Fruit fly (Drosophila melanogaster) whole organism, larva: ENCODE data around the gene TrxT.
A peak's percentile ranks its signal among the peaks of the same experiment; 100 is the strongest.

ENCODE experiments used
- noc ChIP-seq: fragments of 200-800 bp; sonication (Bioruptor generic); optimal IDR thresholded peaks from 3 replicates; lab custom pipeline; 2019; ENCODE audit warnings: missing biosample characterization, mild to moderate bottlenecking, missing genetic modification characterization, moderate library complexity

Gene TrxT

dm6 chrX:5311838-5312339 lies at the start of gene TrxT, which contains the start of gene dhd:
TSS of gene TrxT (minus strand) at chrX:5311888.
TSS of gene dhd (plus strand) at chrX:5312171.
- TF ChIP-seq noc (tag; lab: Kevin White, UChicago), result no peak

DNA sequence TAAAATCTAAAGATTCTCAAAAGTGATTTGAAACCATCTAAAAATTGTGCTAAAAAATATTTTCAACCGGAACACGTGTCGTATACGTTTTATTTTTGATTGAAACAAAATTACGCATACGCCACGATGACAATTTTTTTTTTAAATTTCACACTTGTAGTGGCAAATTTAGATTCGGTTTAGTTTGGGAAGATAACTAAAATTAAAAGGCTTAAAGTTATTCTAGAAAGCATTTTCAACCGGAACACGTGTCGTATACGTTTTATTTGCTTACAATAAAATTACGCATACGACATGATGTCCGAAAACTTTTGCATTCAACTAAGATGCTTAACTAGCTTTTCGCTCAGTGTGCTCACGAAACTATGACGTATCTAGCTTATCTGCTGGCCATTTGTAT lies 47.1 kb upstream of the TrxT start:
- TF ChIP-seq noc (tag; lab: Kevin White, UChicago), result no peak

DNA sequence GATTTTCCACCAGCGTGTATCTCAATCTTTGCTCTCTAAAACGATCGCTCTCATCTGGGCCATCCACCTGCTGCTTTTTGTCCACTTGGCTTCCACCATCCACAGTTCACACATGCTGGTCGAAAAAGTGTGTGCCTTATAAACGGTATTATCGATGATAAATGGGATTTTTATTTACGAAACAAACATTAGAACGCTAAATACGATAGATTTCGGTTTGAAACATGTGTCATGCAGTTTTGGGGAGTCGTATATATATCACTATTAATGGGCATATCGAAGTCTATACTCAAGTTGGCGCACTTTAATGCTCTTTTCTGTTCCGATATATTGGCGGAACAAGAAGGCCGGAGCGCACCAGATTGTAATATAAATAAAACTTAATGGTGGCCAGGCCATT lies 45.3 kb upstream of the TrxT start:
- TF ChIP-seq noc (tag; lab: Kevin White, UChicago), result no peak

DNA sequence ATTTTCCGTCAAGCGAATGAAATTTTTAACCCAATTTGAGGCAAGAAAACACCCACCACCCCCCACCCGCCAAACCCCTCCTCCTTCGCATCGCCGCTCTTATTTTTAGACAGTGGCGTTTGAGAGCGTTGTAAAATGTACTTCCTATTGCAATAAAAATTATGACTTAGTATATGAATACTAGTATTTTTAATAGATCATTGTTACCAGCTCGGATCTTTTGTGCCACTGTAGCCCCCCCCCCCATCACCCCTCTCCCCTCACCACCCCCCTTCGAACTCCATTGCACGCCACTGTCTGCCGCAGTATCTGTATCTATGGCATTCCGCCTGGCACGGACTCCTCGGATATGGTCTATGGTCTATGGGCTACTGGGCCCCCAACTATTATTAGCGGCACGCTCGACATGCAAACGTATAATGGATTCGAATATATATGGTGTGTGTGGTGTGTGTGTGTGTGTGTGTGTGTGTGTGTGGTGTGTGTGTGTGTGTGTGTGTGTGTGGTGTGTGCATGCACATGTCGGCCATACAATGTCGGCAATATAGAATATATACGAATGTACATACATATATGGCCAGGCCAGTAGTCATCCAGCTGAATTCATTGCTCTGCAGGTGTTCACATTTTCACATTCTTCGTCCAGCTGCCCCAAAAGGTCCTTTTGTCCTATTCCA lies 38.3 kb upstream of the TrxT start:
- no peak for TF ChIP-seq noc (tag; lab: Kevin White, UChicago)

- TF ChIP-seq noc (tag; lab: Kevin White, UChicago), result no peak
These were observed 28.3 kb upstream of the TrxT start, which contains the start of gene SK for dm6 chrX:5339970-5340369. TSS of gene SK (plus strand) at chrX:5340236.

DNA sequence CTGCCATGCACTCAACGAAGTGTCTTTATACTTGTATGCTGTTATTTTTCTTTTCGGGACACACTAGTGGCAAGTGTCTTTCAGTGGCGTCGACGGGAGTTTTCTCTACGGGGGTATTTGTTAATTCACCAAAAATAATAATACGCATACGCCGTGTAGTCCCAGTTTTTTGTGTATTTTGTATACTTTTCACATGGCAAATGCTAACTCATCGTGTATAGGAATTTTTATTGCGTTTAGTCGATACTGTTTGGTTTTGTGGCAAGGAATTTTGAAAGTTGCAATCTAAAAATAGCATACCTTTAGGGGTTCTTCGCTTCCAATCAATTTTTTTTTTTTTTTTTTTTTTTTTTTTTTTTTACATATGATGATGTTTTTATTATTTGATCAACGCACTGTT lies 26.7 kb upstream of the TrxT start:
- no peak for TF ChIP-seq noc (tag; lab: Kevin White, UChicago)

dm6 chrX:5337316-5337715 lies 25.6 kb upstream of the TrxT start:
- TF ChIP-seq noc (tag; lab: Kevin White, UChicago), result no peak

- TF ChIP-seq noc (tag; lab: Kevin White, UChicago), result peak; percentile 68
These were observed 25.0 kb upstream of the TrxT start for dm6 chrX:5336722-5337121.

DNA sequence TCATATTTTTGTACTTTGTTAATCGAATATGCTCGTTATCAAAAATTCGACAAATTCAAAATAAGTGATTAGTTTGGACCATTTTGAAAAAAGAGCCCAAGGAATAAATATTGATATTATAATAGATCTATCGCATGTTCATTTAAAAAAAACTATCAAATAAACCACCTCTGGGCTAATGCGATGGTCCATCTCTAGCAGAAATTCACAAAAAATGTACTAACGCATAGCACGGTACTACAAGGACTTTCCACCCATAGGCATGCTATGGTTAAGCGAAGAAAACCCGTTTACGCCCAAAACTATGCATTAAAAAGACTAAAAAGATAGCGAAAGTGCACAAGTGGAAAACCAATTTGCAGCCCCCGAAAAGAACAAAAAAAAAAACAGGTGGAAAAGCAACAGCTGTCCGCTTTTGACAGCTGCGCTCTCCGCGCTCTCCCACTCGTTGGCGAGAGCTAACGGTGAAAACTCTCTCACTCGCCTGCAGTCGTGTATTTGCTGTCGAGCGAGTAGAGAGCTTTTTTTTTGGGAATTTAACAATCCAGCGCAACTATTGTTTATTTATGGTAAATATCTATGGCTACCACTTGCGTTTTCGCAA lies 20.7 kb upstream of the TrxT start, which contains the start of gene CanB:
TSS of gene CanB (plus strand) at position 241 of the 604 bp plus-strand sequence.
- TF ChIP-seq noc (tag; lab: Kevin White, UChicago), result no peak

DNA sequence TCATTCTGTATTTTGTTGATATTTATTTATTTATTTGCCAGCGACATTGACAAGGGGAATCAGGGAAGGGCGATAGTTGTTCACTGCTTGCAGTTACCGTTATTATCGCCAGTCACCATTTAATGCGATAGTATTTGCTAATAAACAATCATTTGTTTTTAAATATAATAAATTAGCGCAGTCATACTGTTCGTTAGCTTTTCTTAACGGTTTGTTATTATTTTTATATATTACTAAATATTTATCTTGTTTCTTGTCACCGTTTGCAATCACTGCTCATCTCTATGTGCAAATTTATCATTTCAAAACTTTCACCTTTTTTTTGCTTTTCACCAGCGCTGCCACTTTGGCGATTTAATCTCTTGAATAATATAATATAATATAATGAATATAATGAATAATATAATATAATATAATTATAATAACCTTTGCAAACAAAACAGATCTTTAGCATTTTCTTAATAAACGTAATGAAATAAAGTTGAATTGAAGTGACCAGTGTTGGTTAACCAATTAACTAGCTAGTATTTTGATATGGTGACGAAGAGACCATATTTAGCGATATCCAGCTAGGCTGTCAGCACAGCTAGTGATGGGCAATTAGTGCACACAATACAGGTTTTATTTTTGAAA lies 17.7 kb upstream of the TrxT start, which contains the start of the genes CG3309 and XRCC1:
TSS of gene CG3309 (minus strand) at position 82 of the 633 bp plus-strand sequence.
TSS of gene XRCC1 (plus strand) at position 611 of the 633 bp plus-strand sequence.
- peak; percentile 5 for TF ChIP-seq noc (tag; lab: Kevin White, UChicago)

DNA sequence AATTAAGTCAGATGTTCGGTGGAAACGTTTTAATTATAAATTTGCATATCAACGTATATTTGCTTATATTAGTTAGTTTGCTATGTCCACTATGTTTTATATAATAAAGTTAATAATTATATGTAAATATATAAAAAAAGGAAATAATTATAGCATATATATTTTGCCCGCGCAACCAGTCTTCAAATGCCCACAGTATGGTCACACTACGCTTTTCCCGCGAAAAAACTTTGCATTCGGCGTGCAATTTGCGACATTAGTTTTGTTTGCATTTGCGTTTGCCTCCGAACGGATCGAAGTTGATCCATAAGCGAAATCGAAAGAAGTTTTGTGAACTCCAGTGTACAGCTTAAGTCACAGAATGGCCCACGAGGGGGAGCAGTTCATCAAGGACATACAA lies 11.9 kb upstream of the TrxT start, which contains the start of gene Mcm3:
TSS of gene Mcm3 (plus strand) at position 220 of the 400 bp plus-strand sequence.
- TF ChIP-seq noc (tag; lab: Kevin White, UChicago), result no peak

dm6 chrX:5322459-5322883 lies 10.8 kb upstream of the TrxT start, which contains the start of gene Rnp4F:
TSS of gene Rnp4F (minus strand) at chrX:5322696.
- peak; percentile 68 for TF ChIP-seq noc (tag; lab: Kevin White, UChicago)

- TF ChIP-seq noc (tag; lab: Kevin White, UChicago), result no peak
These were observed 5.5 kb upstream of the TrxT start, which contains the start of the genes CG15930 and Sas10 for dm6 chrX:5317170-5317569. TSS of gene CG15930 (minus strand) at chrX:5317295. TSS of gene Sas10 (plus strand) at chrX:5317409.

DNA sequence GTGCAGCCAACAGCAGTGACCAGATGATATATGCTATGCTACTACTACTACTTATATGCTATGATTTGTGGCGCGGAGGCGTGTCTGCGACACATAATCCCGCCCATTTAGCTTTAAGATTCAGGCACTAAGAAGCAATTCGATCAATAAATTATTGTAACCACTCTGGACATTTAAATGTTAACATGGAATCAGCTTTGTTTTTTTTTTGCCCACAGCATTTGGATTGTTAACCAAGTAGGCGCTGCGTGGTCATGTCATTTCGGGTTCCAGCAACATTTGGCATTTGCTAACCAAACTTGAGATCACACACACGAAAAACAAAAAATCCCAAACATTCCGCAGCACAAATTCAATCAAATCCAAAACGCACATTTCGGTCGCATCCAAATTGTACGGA lies 1.3 kb upstream of the TrxT start, which contains the start of gene CG4198:
TSS of gene CG4198 (plus strand) at position 301 of the 400 bp plus-strand sequence.
- no peak for TF ChIP-seq noc (tag; lab: Kevin White, UChicago)

dm6 chrX:5308963-5309362 lies 2.7 kb downstream of the TrxT start, which contains the start of the genes Cdk7 and snf:
TSS of gene Cdk7 (minus strand) at chrX:5308983.
TSS of gene snf (plus strand) at chrX:5309242.
- TF ChIP-seq noc (tag; lab: Kevin White, UChicago), result no peak
